Worm (Caenorhabditis elegans) whole organism, mixed stage, embryonic: ENCODE results near the gene npr-16.

ENCODE experiments used
- M03D4.4 ChIP-seq: sonication (generic microtip); optimal IDR thresholded peaks from 2 replicates; lab custom pipeline; 2017; ENCODE audit warnings: mild to moderate bottlenecking, missing genetic modification characterization, missing compliant biosample characterization
- blmp-1 ChIP-seq: fragments of 150-350 bp; optimal IDR thresholded peaks from 2 replicates; lab custom pipeline; 2014; ENCODE audit warnings: missing biosample characterization, missing genetic modification characterization
- ces-1 ChIP-seq: fragments of 150-350 bp; optimal IDR thresholded peaks from 2 replicates; lab custom pipeline; 2014; ENCODE audit warnings: missing biosample characterization, missing genetic modification reagents, missing genetic modification characterization
- elt-1 ChIP-seq: sonication (generic microtip); optimal IDR thresholded peaks from 2 replicates; lab custom pipeline; 2017; ENCODE audit warnings: missing genetic modification characterization, mild to moderate bottlenecking, missing compliant biosample characterization, antibody characterized with exemption, moderate library complexity, borderline replicate concordance; ENCODE audit not compliant: insufficient read depth
- elt-3 ChIP-seq: fragments of 150-350 bp; optimal IDR thresholded peaks from 2 replicates; lab custom pipeline; 2014; ENCODE audit warnings: missing biosample characterization, missing genetic modification characterization
- hlh-1 ChIP-seq: fragments of 150-350 bp; optimal IDR thresholded peaks from 2 replicates; lab custom pipeline; 2014; ENCODE audit warnings: missing biosample characterization, missing genetic modification reagents, missing genetic modification characterization
- lin-13 ChIP-seq: fragments of 150-350 bp; optimal IDR thresholded peaks from 2 replicates; lab custom pipeline; 2014; ENCODE audit warnings: missing biosample characterization, missing genetic modification characterization
- nhr-237 ChIP-seq: fragments of 150-350 bp; optimal IDR thresholded peaks from 2 replicates; lab custom pipeline; 2014; ENCODE audit warnings: missing biosample characterization, missing genetic modification characterization
- nhr-28 ChIP-seq: fragments of 150-350 bp; optimal IDR thresholded peaks from 2 replicates; lab custom pipeline; 2014; ENCODE audit warnings: missing biosample characterization, missing genetic modification characterization
- pha-4 ChIP-seq: fragments of 150-350 bp; optimal IDR thresholded peaks from 2 replicates; lab custom pipeline; 2018; ENCODE audit warnings: missing biosample characterization, missing genetic modification reagents, missing genetic modification characterization
- snpc-4 ChIP-seq: fragments of 150-350 bp; optimal IDR thresholded peaks from 2 replicates; lab custom pipeline; 2014; ENCODE audit warnings: missing biosample characterization, missing genetic modification characterization
- unc-39 ChIP-seq: fragments of 150-350 bp; optimal IDR thresholded peaks from 2 replicates; lab custom pipeline; 2014; ENCODE audit warnings: missing biosample characterization, missing genetic modification characterization
- unc-62 ChIP-seq: fragments of 150-350 bp; optimal IDR thresholded peaks from 2 replicates; lab custom pipeline; 2014; ENCODE audit warnings: missing biosample characterization, missing genetic modification reagents, missing genetic modification characterization
- ztf-11 ChIP-seq: fragments of 150-350 bp; optimal IDR thresholded peaks from 2 replicates; lab custom pipeline; 2014; ENCODE audit warnings: missing biosample characterization, missing genetic modification characterization

DNA sequence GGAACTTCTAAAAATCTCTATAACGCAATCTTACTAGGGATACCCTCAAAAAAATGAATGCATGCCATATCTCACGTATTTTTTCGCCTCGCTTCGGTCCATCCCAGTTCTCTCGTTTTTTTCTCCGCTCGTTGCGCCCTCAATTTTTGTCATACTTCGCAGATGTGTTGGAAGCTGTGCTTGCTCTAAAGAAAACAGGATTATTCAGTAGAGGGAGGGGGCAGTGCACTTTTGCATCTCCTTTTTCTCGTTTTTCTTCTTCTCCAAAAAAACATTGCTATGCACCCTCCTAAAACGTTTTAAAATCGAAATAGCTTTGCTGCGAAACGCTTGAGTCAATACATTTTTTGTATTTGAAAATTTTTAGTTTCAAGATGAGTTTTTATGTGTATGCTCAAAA lies 16.9 kb downstream of the npr-16 start:
- TF ChIP-seq M03D4.4 (tag; lab: Kevin White, UChicago), result no peak
- TF ChIP-seq lin-13 (tag; lab: Kevin White, UChicago), result no peak
- no peak for TF ChIP-seq unc-39
- TF ChIP-seq elt-1 (tag; lab: Kevin White, UChicago), result no peak
- TF ChIP-seq elt-3, result no peak
- no peak for TF ChIP-seq blmp-1 (tag; lab: Kevin White, UChicago)
- TF ChIP-seq nhr-28, result no peak
- TF ChIP-seq snpc-4, result no peak
- no peak for TF ChIP-seq nhr-237 (tag; lab: Kevin White, UChicago)
- no peak for TF ChIP-seq pha-4
- TF ChIP-seq ces-1, result peak; percentile 56
- no peak for TF ChIP-seq ztf-11
- no peak for TF ChIP-seq hlh-1 (tag; lab: Kevin White, UChicago)
- no peak for TF ChIP-seq unc-62
